Fruit fly (Drosophila melanogaster) whole organism: ENCODE measurements around the gene Fibp.
A peak's percentile ranks its signal among the peaks of the same experiment; 100 is the strongest.

ENCODE experiments used
- CG8478 ChIP-seq: fragments of >200 bp; optimal IDR thresholded peaks from 2 replicates; lab custom pipeline; 2018; ENCODE audit warnings: inconsistent platforms
- Dll ChIP-seq: fragments of >200 bp; optimal IDR thresholded peaks from 2 replicates; lab custom pipeline; 2017
- EcR ChIP-seq, 2 experiments: fragments of >200 bp; optimal IDR thresholded peaks; 2 replicates each; lab custom pipeline; 2017; ENCODE audit warnings: missing biosample characterization in 2 of 2, missing genetic modification characterization in 2 of 2, missing genetic modification reagents in 2 of 2
- pan ChIP-seq: fragments of >200 bp; optimal IDR thresholded peaks from 2 replicates; lab custom pipeline; 2017
- psq ChIP-seq: fragments of >200 bp; optimal IDR thresholded peaks from 2 replicates; lab custom pipeline; 2017
- usp ChIP-seq: fragments of >200 bp; optimal IDR thresholded peaks from 2 replicates; lab custom pipeline; 2017; ENCODE audit warnings: missing biosample characterization, missing genetic modification characterization, mixed read lengths

Gene Fibp

DNA sequence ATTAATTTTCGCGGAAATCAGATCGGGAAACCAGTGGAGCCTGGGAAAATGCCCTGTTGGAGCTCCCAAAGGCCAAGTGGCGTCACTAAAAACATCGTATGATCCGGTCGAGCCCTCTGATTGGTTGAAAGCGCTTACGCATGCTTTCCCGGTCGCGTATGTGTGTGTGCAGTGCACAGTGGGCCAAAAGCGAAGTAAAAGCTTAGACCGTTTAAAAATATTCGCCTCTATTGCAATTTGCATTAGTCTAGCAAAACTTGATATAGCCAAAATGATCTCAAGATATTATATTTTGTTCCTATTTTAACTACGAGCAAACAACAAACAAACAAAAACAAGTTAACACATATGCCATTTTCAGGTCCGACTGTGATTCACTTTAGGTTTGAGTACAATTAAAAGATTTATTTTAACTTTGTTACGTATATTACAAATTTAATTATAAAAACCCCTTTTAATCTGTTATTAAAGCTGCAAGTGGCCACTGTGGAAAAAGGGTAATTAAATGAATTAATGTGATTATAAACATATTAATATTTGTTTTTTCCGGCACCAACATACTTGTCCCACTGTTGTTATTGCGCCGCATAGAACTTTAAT, 23.5 kb downstream of the Fibp start:
- TF ChIP-seq Dll (lab: Kevin White, UChicago) (no peak), pan (lab: Kevin White, UChicago) (no peak), usp (GFP tag; lab: Kevin White, UChicago) (no peak), CG8478 (lab: Kevin White, UChicago) (no peak), psq (lab: Kevin White, UChicago) (no peak), EcR (GFP tag; optimal IDR thresholded peaks at IDR 0.05; lab: Kevin White, UChicago) (no peak)

DNA sequence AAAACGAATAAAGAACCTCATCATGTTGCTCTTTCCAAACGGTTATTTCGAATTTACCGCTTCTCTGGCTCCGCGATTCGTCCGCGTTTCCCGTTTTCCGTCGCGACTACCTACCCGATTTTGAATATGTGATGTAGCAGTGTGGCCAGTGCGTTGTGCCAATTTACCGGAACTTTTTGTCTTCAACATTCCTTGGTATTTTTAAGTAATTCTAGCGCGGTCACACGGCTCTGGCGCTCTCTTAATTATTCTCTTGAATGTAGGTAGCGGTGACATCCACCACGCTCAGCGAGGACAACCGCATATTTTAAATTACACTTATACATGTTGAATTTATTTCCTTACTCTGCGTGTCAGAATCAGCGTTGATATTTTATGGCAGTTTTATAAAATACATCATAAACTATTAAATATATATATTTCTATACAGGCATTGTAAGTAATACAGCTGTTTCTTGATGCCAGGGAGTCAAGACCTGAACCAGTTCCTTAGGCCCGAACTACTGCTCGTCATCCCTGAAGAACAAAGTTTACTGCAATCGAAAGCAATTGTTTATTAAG, 24.2 kb downstream of the Fibp start, which contains the start of the genes CG42637, Gyc76C and SREBP:
Gene CG42637, minus strand, starts transcription at position 132 of the 561 bp plus-strand sequence.
Gene Gyc76C, minus strand, starts transcription at position 132 of the 561 bp plus-strand sequence.
Gene SREBP, plus strand, starts transcription at position 498 of the 561 bp plus-strand sequence.
- TF ChIP-seq psq (lab: Kevin White, UChicago) (no peak), Dll (lab: Kevin White, UChicago) (no peak), usp (GFP tag; lab: Kevin White, UChicago) (no peak), pan (lab: Kevin White, UChicago) (no peak), EcR (GFP tag; optimal IDR thresholded peaks at IDR 0.05; lab: Kevin White, UChicago) (no peak), CG8478 (lab: Kevin White, UChicago) (no peak)

DNA sequence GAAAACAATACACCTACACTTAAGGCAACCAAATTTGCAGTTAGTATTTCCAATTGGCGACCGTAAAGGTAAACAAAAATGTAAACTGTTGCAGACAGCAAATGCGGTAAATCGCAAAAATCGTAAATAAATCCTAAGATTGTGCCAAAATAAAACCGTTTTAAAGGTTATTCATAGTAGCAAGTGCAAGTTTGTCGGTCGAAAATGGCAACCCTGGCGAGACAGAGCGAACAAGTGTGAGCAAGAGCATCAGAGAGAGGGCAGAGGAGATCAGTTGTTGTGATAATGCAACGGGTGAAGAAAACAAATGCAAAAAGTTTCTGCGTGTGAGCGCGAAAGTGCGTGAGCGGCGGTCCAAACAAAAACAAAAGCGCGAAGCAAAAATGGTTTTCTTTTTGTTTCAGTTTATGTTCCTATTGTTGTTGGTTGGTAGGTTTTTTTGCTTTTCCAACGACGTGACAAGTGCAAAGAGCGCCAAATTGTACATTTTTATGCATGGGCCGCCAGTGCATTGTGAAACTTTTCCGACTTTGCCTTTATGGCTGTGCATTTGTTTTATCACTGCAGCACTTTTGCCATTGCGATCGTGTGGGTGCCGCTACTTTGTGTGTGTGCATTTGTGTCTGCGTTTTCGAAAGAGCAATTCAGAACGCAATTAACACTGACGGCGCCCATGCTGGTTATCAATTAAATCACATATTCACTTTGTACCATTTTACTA, 24.9 kb downstream of the Fibp start:
- TF ChIP-seq Dll (lab: Kevin White, UChicago) (no peak), CG8478 (lab: Kevin White, UChicago) (no peak), psq (lab: Kevin White, UChicago) (no peak), EcR (GFP tag; optimal IDR thresholded peaks at IDR 0.05; lab: Kevin White, UChicago) (no peak), pan (lab: Kevin White, UChicago) (no peak), usp (GFP tag; lab: Kevin White, UChicago) (no peak)

DNA sequence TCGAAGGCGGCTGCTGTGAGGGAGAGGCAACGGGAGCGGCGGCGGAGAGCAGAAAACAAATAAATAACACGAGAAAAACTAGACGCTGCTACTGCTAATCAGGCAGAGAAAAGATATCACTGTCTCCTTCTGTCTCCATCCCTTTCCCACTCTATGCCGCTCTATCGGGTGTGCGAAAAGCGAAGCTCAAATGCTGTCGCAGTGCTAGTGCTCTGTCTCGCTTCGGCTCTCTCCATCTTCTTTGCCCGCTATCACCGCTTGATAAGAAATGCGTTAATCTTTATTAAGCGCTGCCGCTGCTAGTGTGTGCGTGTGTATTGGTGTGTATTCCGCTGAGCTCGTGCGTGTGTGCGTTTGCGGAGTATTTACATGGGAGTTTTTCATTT, 26.1 kb downstream of the Fibp start:
- TF ChIP-seq Dll (lab: Kevin White, UChicago), result peak; percentile 56
- TF ChIP-seq psq (lab: Kevin White, UChicago), result no peak
- no peak for TF ChIP-seq usp (GFP tag; lab: Kevin White, UChicago)

DNA sequence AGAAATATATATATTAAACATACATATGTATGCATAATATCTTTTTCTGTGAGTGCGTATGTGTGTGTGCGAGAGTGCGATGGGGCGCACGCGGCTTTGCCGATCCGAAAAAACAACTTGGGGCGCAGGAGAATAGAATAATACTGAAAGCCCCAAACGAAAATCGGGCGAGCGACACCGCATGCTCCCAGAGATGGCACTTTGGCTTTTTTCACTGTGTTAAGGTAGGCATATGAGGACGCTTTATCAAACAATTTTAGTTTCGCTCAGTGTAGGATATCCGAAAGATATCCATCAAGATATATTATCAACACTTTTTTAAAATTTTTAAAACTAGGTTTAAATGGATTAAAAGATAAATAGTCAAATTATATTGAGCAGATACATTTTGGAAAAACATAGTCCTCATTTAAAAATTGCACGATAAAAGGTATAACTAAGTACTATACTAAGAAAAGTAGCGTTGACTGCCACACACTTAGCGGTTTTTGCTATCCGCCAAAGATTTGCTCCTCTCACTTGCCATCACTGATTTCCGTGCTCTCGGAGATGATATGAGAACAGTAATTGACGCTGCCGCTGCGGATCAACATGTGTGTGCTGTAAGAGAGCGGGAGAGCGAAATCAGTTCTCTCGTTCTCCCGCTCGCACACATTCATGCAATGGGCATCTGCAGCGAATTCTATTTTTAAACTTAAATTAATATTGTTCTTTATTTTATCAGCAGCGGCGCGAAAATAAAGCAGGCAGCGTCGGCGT, 26.7 kb downstream of the Fibp start:
- TF ChIP-seq psq (lab: Kevin White, UChicago) (no peak), Dll (lab: Kevin White, UChicago) (peak; percentile 89)

DNA sequence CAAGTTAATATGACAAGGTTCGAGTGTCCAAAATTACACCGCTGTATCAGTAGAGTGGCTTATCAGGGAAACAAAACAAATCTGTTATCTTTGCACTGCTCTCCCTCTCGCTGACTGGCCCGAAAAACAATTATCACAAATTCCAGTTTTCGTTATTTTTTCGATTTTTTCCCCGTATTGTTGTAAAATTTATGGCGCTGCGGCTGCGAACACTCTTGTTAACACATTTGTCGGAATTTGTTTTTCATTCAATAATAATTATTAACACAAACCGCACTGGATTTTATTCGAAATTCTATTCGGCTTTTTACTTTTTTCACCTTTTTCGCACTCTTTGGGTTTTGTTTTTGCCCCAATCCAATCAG, 27.2 kb downstream of the Fibp start:
- TF ChIP-seq CG8478 (lab: Kevin White, UChicago), result no peak
- no peak for TF ChIP-seq Dll (lab: Kevin White, UChicago)
- no peak for TF ChIP-seq psq (lab: Kevin White, UChicago)
- TF ChIP-seq EcR (GFP tag; optimal IDR thresholded peaks at IDR 0.05; lab: Kevin White, UChicago), result no peak
- no peak for TF ChIP-seq pan (lab: Kevin White, UChicago)
- TF ChIP-seq usp (GFP tag; lab: Kevin White, UChicago), result no peak

DNA sequence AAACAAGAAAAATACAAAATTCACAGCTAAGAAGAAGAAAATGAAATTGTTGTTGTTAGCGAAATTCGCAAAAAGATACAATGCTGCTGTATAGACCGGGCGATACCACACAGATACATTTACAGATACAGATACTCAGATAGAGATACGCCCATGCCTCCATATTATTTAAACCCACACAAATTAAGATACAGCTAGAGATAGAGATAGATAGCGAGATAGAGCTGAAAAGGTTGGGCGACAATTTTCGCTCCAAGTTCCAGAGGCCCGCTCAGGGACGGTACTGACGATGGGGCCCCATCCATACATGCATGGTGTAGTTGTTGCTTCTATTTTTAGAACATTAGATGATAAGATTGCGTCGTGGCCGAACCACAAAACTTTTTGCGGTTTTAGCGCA, 30.1 kb downstream of the Fibp start:
- TF ChIP-seq pan (lab: Kevin White, UChicago) (no peak), usp (GFP tag; lab: Kevin White, UChicago) (no peak), CG8478 (lab: Kevin White, UChicago) (no peak), Dll (lab: Kevin White, UChicago) (no peak), EcR (GFP tag; optimal IDR thresholded peaks at IDR 0.05; lab: Kevin White, UChicago) (no peak), psq (lab: Kevin White, UChicago) (no peak)

DNA sequence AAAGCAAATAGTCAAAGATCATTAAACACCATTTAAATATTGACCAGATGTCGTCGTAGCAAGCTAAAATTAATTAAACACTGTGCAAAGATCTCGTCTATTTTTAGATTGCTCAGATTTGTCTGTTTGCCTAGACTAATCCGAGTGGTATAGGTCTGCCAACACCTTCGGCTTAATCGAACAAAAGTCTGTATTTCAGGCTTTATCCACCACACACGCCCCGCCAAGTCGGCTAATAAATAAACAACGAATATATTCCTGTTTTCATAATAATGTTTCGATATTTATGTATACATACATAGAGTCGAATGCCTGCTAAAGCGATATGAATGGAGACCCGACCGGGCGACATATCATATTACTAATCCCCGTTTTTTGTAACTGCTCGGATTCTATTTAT, 39.2 kb downstream of the Fibp start:
- TF ChIP-seq pan (lab: Kevin White, UChicago) (no peak), Dll (lab: Kevin White, UChicago) (no peak), EcR (GFP tag; optimal IDR thresholded peaks at IDR 0.05; lab: Kevin White, UChicago) (no peak), psq (lab: Kevin White, UChicago) (no peak), CG8478 (lab: Kevin White, UChicago) (no peak)

DNA sequence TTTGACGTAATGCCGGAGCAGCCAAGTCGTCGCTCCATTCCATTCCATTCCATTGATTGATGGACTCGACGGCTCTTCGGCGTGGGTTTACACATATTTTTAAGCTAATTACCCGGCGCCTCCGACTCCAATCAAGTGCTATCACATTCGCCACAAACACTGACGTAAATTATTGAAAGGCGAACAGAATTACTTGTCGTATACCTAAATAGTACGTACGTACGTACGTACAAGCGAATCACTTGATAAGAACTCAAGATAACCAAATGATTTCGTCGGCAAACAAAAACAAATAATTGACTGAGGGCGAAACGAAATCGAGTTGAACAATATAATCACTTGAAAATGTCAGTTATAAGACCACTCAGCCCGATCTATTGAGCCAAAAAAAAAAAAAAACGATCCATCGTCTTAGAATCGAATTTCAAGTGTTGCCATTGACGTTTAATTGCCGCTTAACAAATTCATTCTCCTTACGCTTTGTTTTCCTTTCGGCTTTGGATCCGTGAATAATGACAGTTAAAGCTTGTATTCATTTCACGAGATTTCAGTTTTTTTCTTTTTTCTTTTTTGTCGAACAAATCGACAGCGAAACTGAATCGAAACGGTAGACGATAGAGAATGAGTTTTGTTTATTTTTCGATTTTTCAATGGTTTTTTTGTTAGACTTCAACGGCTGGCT, 40.3 kb downstream of the Fibp start:
- no peak for TF ChIP-seq usp (GFP tag; lab: Kevin White, UChicago)
- TF ChIP-seq psq (lab: Kevin White, UChicago), result no peak
- TF ChIP-seq pan (lab: Kevin White, UChicago), result no peak
- TF ChIP-seq Dll (lab: Kevin White, UChicago), result no peak
- no peak for TF ChIP-seq EcR (GFP tag; optimal IDR thresholded peaks at IDR 0.05; lab: Kevin White, UChicago)
- TF ChIP-seq CG8478 (lab: Kevin White, UChicago), result no peak
